Fruit fly (Drosophila melanogaster) whole organism, embryonic: ENCODE results near the gene CG43355.

Source experiments
- Antp ChIP-seq: fragments of 200-800 bp; sonication (Bioruptor generic); optimal IDR thresholded peaks from 3 replicates; lab custom pipeline; 2016; ENCODE audit warnings: missing biosample characterization, missing genetic modification characterization
- BEAF-32 ChIP-seq: fragments of 200-800 bp; sonication (Bioruptor generic); optimal IDR thresholded peaks from 3 replicates; lab custom pipeline; 2017; ENCODE audit warnings: missing biosample characterization, missing genetic modification characterization, mild to moderate bottlenecking, moderate library complexity, missing genetic modification reagents
- Bdp1 ChIP-seq: fragments of 200-800 bp; sonication (Bioruptor generic); optimal IDR thresholded peaks from 3 replicates; lab custom pipeline; 2016; ENCODE audit warnings: missing biosample characterization, missing genetic modification characterization
- Blimp-1 ChIP-seq: fragments of 200-800 bp; sonication (Bioruptor generic); optimal IDR thresholded peaks from 3 replicates; lab custom pipeline; 2018; ENCODE audit warnings: missing biosample characterization, missing genetic modification characterization, mild to moderate bottlenecking, moderate library complexity, missing genetic modification reagents
- CG10959 ChIP-seq: fragments of 200-800 bp; sonication (Bioruptor generic); IDR thresholded peaks from 2 replicates; pipeline ENCODE4 v1.3.6; 2022; ENCODE audit warnings: missing biosample characterization, missing genetic modification characterization
- CG10979 ChIP-seq: fragments of 200-800 bp; sonication (Bioruptor generic); optimal IDR thresholded peaks from 2 replicates; lab custom pipeline; 2018; ENCODE audit warnings: missing biosample characterization, mild to moderate bottlenecking, missing genetic modification characterization, moderate library complexity
- CG11247 ChIP-seq: fragments of 200-800 bp; sonication (Bioruptor generic); IDR thresholded peaks from 2 replicates; pipeline ENCODE4 v1.3.6; 2022; ENCODE audit warnings: missing biosample characterization, missing genetic modification characterization
- CG12071 ChIP-seq: fragments of 200-800 bp; sonication (Bioruptor generic); optimal IDR thresholded peaks from 3 replicates; lab custom pipeline; 2018; ENCODE audit warnings: missing biosample characterization, mild to moderate bottlenecking, missing genetic modification characterization
- CG17361 ChIP-seq: fragments of 200-800 bp; sonication (Bioruptor generic); IDR thresholded peaks from 3 replicates; pipeline ENCODE4 v1.3.6; 2022; ENCODE audit warnings: missing biosample characterization, missing genetic modification characterization
- CG18262 ChIP-seq: fragments of 200-800 bp; optimal IDR thresholded peaks from 3 replicates; lab custom pipeline; 2019; ENCODE audit warnings: missing biosample characterization, mild to moderate bottlenecking, missing genetic modification characterization, moderate library complexity
- CG18476 ChIP-seq: fragments of 200-800 bp; sonication (Bioruptor generic); optimal IDR thresholded peaks from 2 replicates; lab custom pipeline; 2016; ENCODE audit warnings: missing biosample characterization, mild to moderate bottlenecking, missing genetic modification characterization
- CG18764 ChIP-seq: fragments of 200-800 bp; sonication (Bioruptor generic); optimal IDR thresholded peaks from 3 replicates; lab custom pipeline; 2016; ENCODE audit warnings: missing biosample characterization, missing genetic modification characterization
- CG2120 ChIP-seq: fragments of 200-800 bp; sonication (Bioruptor generic); optimal IDR thresholded peaks from 3 replicates; lab custom pipeline; 2016; ENCODE audit warnings: missing biosample characterization, missing genetic modification characterization
- CG31224 ChIP-seq: fragments of 200-800 bp; sonication (Bioruptor generic); IDR thresholded peaks from 2 replicates; pipeline ENCODE4 v1.3.6; 2022; ENCODE audit warnings: missing biosample characterization, missing genetic modification characterization
- CG34422 ChIP-seq: fragments of 200-800 bp; sonication (Bioruptor generic); IDR thresholded peaks from 3 replicates; pipeline ENCODE4 v1.3.6; 2022; ENCODE audit warnings: missing biosample characterization, missing genetic modification characterization
- CG3726 ChIP-seq: fragments of 200-800 bp; sonication (Bioruptor generic); IDR thresholded peaks from 3 replicates; pipeline ENCODE4, ENCODE4 v1.3.6; 2022; ENCODE audit warnings: missing biosample characterization, missing genetic modification characterization
- CG4282 ChIP-seq: fragments of 200-800 bp; sonication (Bioruptor generic); optimal IDR thresholded peaks from 2 replicates; lab custom pipeline; 2016; ENCODE audit warnings: missing biosample characterization, missing genetic modification characterization
- CG4820 ChIP-seq: fragments of 200-800 bp; sonication (Bioruptor generic); optimal IDR thresholded peaks from 3 replicates; lab custom pipeline; 2016; ENCODE audit warnings: missing biosample characterization, missing genetic modification characterization
- CG7987 ChIP-seq: fragments of 200-800 bp; sonication (Bioruptor generic); optimal IDR thresholded peaks from 2 replicates; lab custom pipeline; 2018; ENCODE audit warnings: missing biosample characterization, mild to moderate bottlenecking, missing genetic modification characterization, moderate library complexity
- CG8478 ChIP-seq: fragments of >200 bp; optimal IDR thresholded peaks from 2 replicates; lab custom pipeline; 2018
- CHES-1-like ChIP-seq: fragments of 200-800 bp; sonication (Bioruptor generic); optimal IDR thresholded peaks from 2 replicates; lab custom pipeline; 2016; ENCODE audit warnings: missing biosample characterization, missing genetic modification characterization
- Deaf1 ChIP-seq: fragments of 200-800 bp; optimal IDR thresholded peaks from 3 replicates; lab custom pipeline; 2019; ENCODE audit warnings: missing biosample characterization, mild to moderate bottlenecking, missing genetic modification characterization, moderate library complexity
- Doc3 ChIP-seq: fragments of 200-800 bp; sonication (Bioruptor generic); IDR thresholded peaks from 3 replicates; pipeline ENCODE4 v1.3.6; 2022; ENCODE audit warnings: missing biosample characterization, missing genetic modification characterization; ENCODE audit not compliant: partially characterized antibody
- ERR ChIP-seq: fragments of 200-800 bp; sonication (Bioruptor generic); optimal IDR thresholded peaks from 2 replicates; lab custom pipeline; 2016; ENCODE audit warnings: missing biosample characterization, missing genetic modification characterization
- Ets65A ChIP-seq: fragments of 200-800 bp; sonication (Bioruptor generic); peaks from one replicate; lab custom pipeline; 2016; ENCODE audit warnings: missing biosample characterization, missing genetic modification characterization
- HHEX ChIP-seq: fragments of 200-800 bp; sonication (Bioruptor generic); optimal IDR thresholded peaks from 3 replicates; lab custom pipeline; 2017; ENCODE audit warnings: missing biosample characterization, mild to moderate bottlenecking, missing genetic modification characterization, missing genetic modification reagents
- Hey ChIP-seq: fragments of 200-800 bp; sonication (Bioruptor generic); optimal IDR thresholded peaks from 3 replicates; lab custom pipeline; 2018; ENCODE audit warnings: missing biosample characterization, mild to moderate bottlenecking, missing genetic modification characterization
- Hr39 ChIP-seq: fragments of >200 bp; optimal IDR thresholded peaks from 2 replicates; lab custom pipeline; 2017
- Mad ChIP-seq: fragments of 200-800 bp; sonication (Bioruptor generic); optimal IDR thresholded peaks from 2 replicates; lab custom pipeline; 2016; ENCODE audit warnings: missing biosample characterization, missing genetic modification characterization
- Med ChIP-seq: fragments of 200-800 bp; sonication (Bioruptor generic); peaks from one replicate; lab custom pipeline; 2016; ENCODE audit warnings: missing biosample characterization, missing genetic modification characterization, mild to moderate bottlenecking, inconsistent platforms, moderate library complexity
- Myb ChIP-seq: fragments of 200-800 bp; sonication (Bioruptor generic); optimal IDR thresholded peaks from 2 replicates; lab custom pipeline; 2016; ENCODE audit warnings: missing biosample characterization, missing genetic modification characterization
- Nf-YA ChIP-seq: fragments of 200-800 bp; sonication (Bioruptor generic); IDR thresholded peaks from 2 replicates; pipeline ENCODE4 v1.3.6; 2022; ENCODE audit warnings: missing biosample characterization, missing genetic modification characterization
- Ssrp ChIP-seq: fragments of 200-800 bp; sonication (Bioruptor generic); optimal IDR thresholded peaks from 2 replicates; lab custom pipeline; 2018; ENCODE audit warnings: missing biosample characterization, mild to moderate bottlenecking, missing genetic modification characterization, moderate library complexity
- Xbp1 ChIP-seq: fragments of 200-800 bp; sonication (Bioruptor generic); optimal IDR thresholded peaks from 3 replicates; lab custom pipeline; 2016; ENCODE audit warnings: missing biosample characterization, mild to moderate bottlenecking, missing genetic modification characterization
- dmrt99B ChIP-seq: fragments of 200-800 bp; sonication (Bioruptor generic); optimal IDR thresholded peaks from 2 replicates; lab custom pipeline; 2018; ENCODE audit warnings: missing biosample characterization, mild to moderate bottlenecking, missing genetic modification characterization, moderate library complexity
- fd64A ChIP-seq: fragments of 200-800 bp; sonication (Bioruptor generic); optimal IDR thresholded peaks from 3 replicates; lab custom pipeline; 2018; ENCODE audit warnings: missing biosample characterization, mild to moderate bottlenecking, missing genetic modification characterization
- fu2 ChIP-seq: fragments of 200-800 bp; sonication (Bioruptor generic); optimal IDR thresholded peaks from 2 replicates; lab custom pipeline; 2016; ENCODE audit warnings: missing biosample characterization, missing genetic modification characterization
- gsb ChIP-seq: fragments of 200-800 bp; sonication (Bioruptor generic); IDR thresholded peaks from 2 replicates; pipeline ENCODE4 v1.3.6; 2022; ENCODE audit warnings: missing biosample characterization, missing genetic modification characterization
- gsb-n ChIP-seq: fragments of 200-800 bp; sonication (Bioruptor generic); optimal IDR thresholded peaks from 3 replicates; lab custom pipeline; 2018; ENCODE audit warnings: missing biosample characterization, mild to moderate bottlenecking, missing genetic modification characterization
- her ChIP-seq: fragments of 200-800 bp; sonication (Bioruptor generic); optimal IDR thresholded peaks from 2 replicates; lab custom pipeline; 2016; ENCODE audit warnings: missing biosample characterization, missing genetic modification characterization
- hkb ChIP-seq, 2 experiments: fragments of 200-800 bp in 1 of 2; fragments of >200 bp in 1 of 2; sonication (Bioruptor generic) in 1 of 2; IDR thresholded peaks in 1 of 2; optimal IDR thresholded peaks in 1 of 2; 2 replicates each; pipeline versions ENCODE4 v1.3.6 to Lab custom; 2017 to 2022; ENCODE audit warnings: missing biosample characterization in 1 of 2, missing genetic modification characterization in 1 of 2
- ken ChIP-seq: fragments of 200-800 bp; sonication (Bioruptor generic); IDR thresholded peaks from 3 replicates; pipeline ENCODE4 v1.3.6; 2022; ENCODE audit warnings: missing biosample characterization, missing genetic modification characterization
- kni ChIP-seq: fragments of 200-800 bp; sonication (Bioruptor generic); optimal IDR thresholded peaks from 3 replicates; lab custom pipeline; 2017; ENCODE audit warnings: mild to moderate bottlenecking, missing biosample characterization, missing genetic modification reagents, missing genetic modification characterization
- org-1 ChIP-seq: fragments of 200-800 bp; sonication (Bioruptor generic); optimal IDR thresholded peaks from 2 replicates; lab custom pipeline; 2017; ENCODE audit warnings: missing biosample characterization, missing genetic modification characterization
- pum ChIP-seq: fragments of 200-800 bp; sonication (Bioruptor generic); optimal IDR thresholded peaks from 2 replicates; lab custom pipeline; 2016; ENCODE audit warnings: missing biosample characterization, missing genetic modification characterization
- row ChIP-seq: fragments of 200-800 bp; sonication (Bioruptor generic); IDR thresholded peaks from 3 replicates; pipeline ENCODE4 v1.3.6; 2022; ENCODE audit warnings: missing biosample characterization, missing genetic modification characterization
- sens ChIP-seq: fragments of 200-800 bp; sonication (Bioruptor generic); peaks from one replicate; lab custom pipeline; 2016; ENCODE audit warnings: missing biosample characterization, missing genetic modification characterization
- sqz ChIP-seq: fragments of 200-800 bp; sonication (Bioruptor generic); optimal IDR thresholded peaks from 3 replicates; lab custom pipeline; 2018; ENCODE audit warnings: missing biosample characterization, mild to moderate bottlenecking, missing genetic modification characterization
- trem ChIP-seq: fragments of 200-800 bp; optimal IDR thresholded peaks from 3 replicates; lab custom pipeline; 2019; ENCODE audit warnings: missing biosample characterization, mild to moderate bottlenecking, missing genetic modification characterization, moderate library complexity
- vvl ChIP-seq: fragments of 200-800 bp; sonication (Bioruptor generic); IDR thresholded peaks from 2 replicates; pipeline ENCODE4 v1.3.6; 2022; ENCODE audit warnings: missing biosample characterization, missing genetic modification characterization

CG43355 gene

dm6 chr2L:11501427-11501968, 17.0 kb downstream of the CG43355 start, which contains the start of gene spz4 (continued):
- TF ChIP-seq dmrt99B (peak; percentile 34), CG7987 (no peak), CG8478 (no peak), hkb (optimal IDR thresholded peaks at IDR 0.05; lab: Kevin White, UChicago) (no peak), hkb (GFP tag; IDR thresholded peaks at IDR 0.05; lab: Robert Waterston, UW) (0 out of 2 replicates have a peak, but pooled peaks have one; percentile 23), sens (peak; percentile 48), CG18262 (tag; lab: Kevin White, UChicago) (peak; percentile 18), org-1 (GFP tag; lab: Kevin White, UChicago) (no peak), Xbp1 (GFP tag; lab: Kevin White, UChicago) (peak; percentile 14), BEAF-32 (no peak)
- TF ChIP-seq, all 482 proteins: peak for 39

dm6 chr2L:11502698-11503097, 18.2 kb downstream of the CG43355 start:
- TF ChIP-seq vvl (GFP tag; lab: Robert Waterston, UW) (peak; percentile 21; the same call in 1 of the 2 replicates), Blimp-1 (GFP tag; lab: Kevin White, UChicago) (peak; percentile 98), CG2120 (GFP tag; lab: Kevin White, UChicago) (no peak), sqz (GFP tag; lab: Kevin White, UChicago) (no peak), CG4820 (GFP tag; lab: Kevin White, UChicago) (no peak), her (GFP tag; lab: Kevin White, UChicago) (no peak), pum (GFP tag; lab: Kevin White, UChicago) (no peak), Deaf1 (no peak), CG18476 (GFP tag; lab: Kevin White, UChicago) (no peak), gsb-n (tag; lab: Kevin White, UChicago) (peak; percentile 36), CG10979 (tag; lab: Kevin White, UChicago) (no peak), Ets65A (no peak), CG11247 (GFP tag; lab: Robert Waterston, UW) (no peak), gsb (GFP tag; lab: Robert Waterston, UW) (no peak), ken (GFP tag; lab: Robert Waterston, UW) (no peak), Nf-YA (GFP tag; lab: Robert Waterston, UW) (no peak), HHEX (no peak), Antp (GFP tag; lab: Kevin White, UChicago) (no peak), CG10959 (GFP tag; lab: Robert Waterston, UW) (no peak), Bdp1 (GFP tag; lab: Kevin White, UChicago) (no peak), Myb (GFP tag; lab: Kevin White, UChicago) (no peak), fd64A (no peak), CG3726 (GFP tag; lab: Robert Waterston, UW) (no peak), ERR (GFP tag; lab: Kevin White, UChicago) (no peak), kni (peak; percentile 51)

dm6 chr2L:11504896-11505569, 20.5 kb downstream of the CG43355 start:
- TF ChIP-seq Doc3 (GFP tag; lab: Robert Waterston, UW) (no peak), trem (tag; lab: Kevin White, UChicago) (no peak), CG4282 (no peak), CG31224 (GFP tag; lab: Robert Waterston, UW) (no peak), CG12071 (no peak), CHES-1-like (no peak), CG3726 (GFP tag; lab: Robert Waterston, UW) (no peak), Hey (tag; lab: Kevin White, UChicago) (no peak), Blimp-1 (GFP tag; lab: Kevin White, UChicago) (peak; percentile 93), Mad (GFP tag; lab: Kevin White, UChicago) (no peak), CG18764 (GFP tag; lab: Kevin White, UChicago) (no peak), Hr39 (lab: Kevin White, UChicago) (no peak), row (GFP tag; lab: Robert Waterston, UW) (no peak), fu2 (GFP tag; lab: Kevin White, UChicago) (no peak), Ssrp (tag; lab: Kevin White, UChicago) (no peak), CG34422 (GFP tag; lab: Robert Waterston, UW) (no peak), Med (GFP tag; lab: Kevin White, UChicago) (peak; percentile 18), CG17361 (GFP tag; lab: Robert Waterston, UW) (no peak)
